Worm (Caenorhabditis elegans) whole organism, mixed stage, embryonic: Measurements from ENCODE around the gene unc-8.

Source experiments
- M03D4.4 ChIP-seq: sonication (generic microtip); optimal IDR thresholded peaks from 2 replicates; lab custom pipeline; 2017; ENCODE audit warnings: mild to moderate bottlenecking, missing genetic modification characterization, missing compliant biosample characterization
- bed-3 ChIP-seq: fragments of 200-800 bp; sonication (Bioruptor generic); optimal IDR thresholded peaks from 3 replicates; lab custom pipeline; 2018; ENCODE audit warnings: mild to moderate bottlenecking, missing genetic modification characterization, moderate library complexity, missing compliant biosample characterization
- ceh-39 ChIP-seq: fragments of 150-350 bp; optimal IDR thresholded peaks from 2 replicates; lab custom pipeline; 2014; ENCODE audit warnings: missing biosample characterization, missing genetic modification characterization
- ceh-43 ChIP-seq: fragments of 200-800 bp; sonication (Bioruptor generic); optimal IDR thresholded peaks from 2 replicates; lab custom pipeline; 2018; ENCODE audit warnings: mild to moderate bottlenecking, missing genetic modification characterization, moderate library complexity, missing compliant biosample characterization
- ceh-83 ChIP-seq: fragments of 200-800 bp; sonication (Bioruptor generic); optimal IDR thresholded peaks from 2 replicates; lab custom pipeline; 2018; ENCODE audit warnings: mild to moderate bottlenecking, missing genetic modification characterization, missing compliant biosample characterization
- ces-1 ChIP-seq: fragments of 150-350 bp; optimal IDR thresholded peaks from 2 replicates; lab custom pipeline; 2014; ENCODE audit warnings: missing biosample characterization, missing genetic modification reagents, missing genetic modification characterization
- cnd-1 ChIP-seq: fragments of 200-800 bp; sonication (Bioruptor generic); optimal IDR thresholded peaks from 2 replicates; lab custom pipeline; 2018; ENCODE audit warnings: mild to moderate bottlenecking, missing genetic modification characterization, missing compliant biosample characterization
- drap-1 ChIP-seq: fragments of 200-800 bp; sonication (Bioruptor generic); optimal IDR thresholded peaks from 3 replicates; lab custom pipeline; 2018; ENCODE audit warnings: mild to moderate bottlenecking, missing genetic modification characterization, missing compliant biosample characterization
- elt-1 ChIP-seq: sonication (generic microtip); optimal IDR thresholded peaks from 2 replicates; lab custom pipeline; 2017; ENCODE audit warnings: missing genetic modification characterization, mild to moderate bottlenecking, missing compliant biosample characterization, antibody characterized with exemption, moderate library complexity, borderline replicate concordance; ENCODE audit not compliant: insufficient read depth
- elt-3 ChIP-seq: fragments of 150-350 bp; optimal IDR thresholded peaks from 2 replicates; lab custom pipeline; 2014; ENCODE audit warnings: missing biosample characterization, missing genetic modification characterization
- ham-2 ChIP-seq: fragments of 200-800 bp; sonication (Bioruptor generic); optimal IDR thresholded peaks from 2 replicates; lab custom pipeline; 2018; ENCODE audit warnings: mild to moderate bottlenecking, missing genetic modification characterization, missing compliant biosample characterization
- lin-13 ChIP-seq: fragments of 150-350 bp; optimal IDR thresholded peaks from 2 replicates; lab custom pipeline; 2014; ENCODE audit warnings: missing biosample characterization, missing genetic modification characterization
- lin-32 ChIP-seq: fragments of 200-800 bp; sonication (Bioruptor generic); optimal IDR thresholded peaks from 2 replicates; lab custom pipeline; 2018; ENCODE audit warnings: mild to moderate bottlenecking, missing genetic modification characterization, missing compliant biosample characterization
- lsy-2 ChIP-seq: fragments of 150-350 bp; optimal IDR thresholded peaks from 2 replicates; lab custom pipeline; 2014; ENCODE audit warnings: missing biosample characterization, missing genetic modification characterization
- mab-5 ChIP-seq: fragments of 150-350 bp; optimal IDR thresholded peaks from 2 replicates; lab custom pipeline; 2014; ENCODE audit warnings: missing biosample characterization, missing genetic modification characterization
- mep-1 ChIP-seq: fragments of 150-350 bp; optimal IDR thresholded peaks from 2 replicates; lab custom pipeline; 2017; ENCODE audit warnings: missing biosample characterization, missing genetic modification reagents, missing genetic modification characterization, inconsistent platforms
- mls-2 ChIP-seq: sonication (generic microtip); optimal IDR thresholded peaks from 2 replicates; lab custom pipeline; 2016; ENCODE audit warnings: mild to moderate bottlenecking, missing genetic modification characterization, moderate library complexity, missing compliant biosample characterization
- nhr-12 ChIP-seq: fragments of 150-350 bp; optimal IDR thresholded peaks from 2 replicates; lab custom pipeline; 2014; ENCODE audit warnings: missing biosample characterization, missing genetic modification characterization
- nhr-2 ChIP-seq: fragments of 150-350 bp; optimal IDR thresholded peaks from 2 replicates; lab custom pipeline; 2014; ENCODE audit warnings: missing biosample characterization, missing genetic modification characterization
- nhr-237 ChIP-seq: fragments of 150-350 bp; optimal IDR thresholded peaks from 2 replicates; lab custom pipeline; 2014; ENCODE audit warnings: missing biosample characterization, missing genetic modification characterization
- nhr-28 ChIP-seq: fragments of 150-350 bp; optimal IDR thresholded peaks from 2 replicates; lab custom pipeline; 2014; ENCODE audit warnings: missing biosample characterization, missing genetic modification characterization
- nhr-76 ChIP-seq: sonication (generic microtip); optimal IDR thresholded peaks from 2 replicates; lab custom pipeline; 2017; ENCODE audit warnings: missing biosample characterization, missing genetic modification characterization
- pha-4 ChIP-seq: fragments of 150-350 bp; optimal IDR thresholded peaks from 2 replicates; lab custom pipeline; 2018; ENCODE audit warnings: missing biosample characterization, missing genetic modification reagents, missing genetic modification characterization
- snpc-4 ChIP-seq: fragments of 150-350 bp; optimal IDR thresholded peaks from 2 replicates; lab custom pipeline; 2014; ENCODE audit warnings: missing biosample characterization, missing genetic modification characterization
- sptf-1 ChIP-seq: sonication (generic microtip); optimal IDR thresholded peaks from 2 replicates; lab custom pipeline; 2017; ENCODE audit warnings: mild to moderate bottlenecking, missing genetic modification characterization, moderate library complexity, missing compliant biosample characterization
- tbx-8 ChIP-seq: fragments of 200-800 bp; sonication (Bioruptor generic); optimal IDR thresholded peaks from 2 replicates; lab custom pipeline; 2018; ENCODE audit warnings: mild to moderate bottlenecking, missing genetic modification characterization, moderate library complexity, missing compliant biosample characterization
- unc-120 ChIP-seq: sonication (generic microtip); optimal IDR thresholded peaks from 2 replicates; lab custom pipeline; 2017; ENCODE audit warnings: missing genetic modification characterization, missing compliant biosample characterization; ENCODE audit not compliant: poor library complexity, severe bottlenecking
- unc-39 ChIP-seq: fragments of 150-350 bp; optimal IDR thresholded peaks from 2 replicates; lab custom pipeline; 2014; ENCODE audit warnings: missing biosample characterization, missing genetic modification characterization
- unc-62 ChIP-seq: fragments of 150-350 bp; optimal IDR thresholded peaks from 2 replicates; lab custom pipeline; 2014; ENCODE audit warnings: missing biosample characterization, missing genetic modification reagents, missing genetic modification characterization
- zip-8 ChIP-seq: fragments of 150-350 bp; optimal IDR thresholded peaks from 2 replicates; lab custom pipeline; 2014; ENCODE audit warnings: missing biosample characterization, missing genetic modification characterization
- ztf-11 ChIP-seq: fragments of 150-350 bp; optimal IDR thresholded peaks from 2 replicates; lab custom pipeline; 2014; ENCODE audit warnings: missing biosample characterization, missing genetic modification characterization

unc-8 gene

DNA sequence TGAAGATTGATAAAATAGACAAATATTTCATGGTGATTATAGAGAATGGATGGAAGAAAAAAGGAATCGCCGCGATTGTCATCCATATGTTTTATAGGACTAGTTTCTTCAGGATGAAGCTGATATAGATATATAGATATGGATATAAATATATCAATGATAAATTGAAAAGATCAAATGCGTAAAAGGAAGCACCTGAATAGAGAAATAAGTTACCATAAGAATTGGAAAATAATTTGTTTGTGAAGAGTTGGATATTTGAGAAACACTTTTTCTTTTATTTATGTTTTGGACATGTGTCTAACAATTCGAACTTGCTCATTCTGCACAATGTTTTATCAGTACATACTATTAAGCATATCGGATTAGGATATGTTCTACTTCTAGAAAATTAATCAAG, 8.9 kb upstream of the unc-8 start, which contains the start of gene C42D4.13:
Gene C42D4.13, minus strand, starts transcription at position 101 of the 400 bp plus-strand sequence.
- no peak for TF ChIP-seq unc-120 (tag; lab: Kevin White, UChicago)
- TF ChIP-seq zip-8 = no peak
- TF ChIP-seq unc-39 = no peak
- no peak for TF ChIP-seq lin-13 (tag; lab: Kevin White, UChicago)
- TF ChIP-seq ceh-43 (GFP tag; lab: Kevin White, UChicago) = no peak
- no peak for TF ChIP-seq tbx-8 (GFP tag; lab: Kevin White, UChicago)
- no peak for TF ChIP-seq mep-1
- TF ChIP-seq nhr-76 (tag; lab: Kevin White, UChicago) = no peak
- TF ChIP-seq elt-3 = no peak
- no peak for TF ChIP-seq nhr-12 (tag; lab: Kevin White, UChicago)
- no peak for TF ChIP-seq drap-1
- TF ChIP-seq mab-5 = no peak
- TF ChIP-seq snpc-4 (tag; lab: Kevin White, UChicago) = no peak
- no peak for TF ChIP-seq cnd-1
- no peak for TF ChIP-seq ham-2
- no peak for TF ChIP-seq bed-3 (GFP tag; lab: Kevin White, UChicago)
- no peak for TF ChIP-seq ztf-11
- no peak for TF ChIP-seq lsy-2 (tag; lab: Kevin White, UChicago)

DNA sequence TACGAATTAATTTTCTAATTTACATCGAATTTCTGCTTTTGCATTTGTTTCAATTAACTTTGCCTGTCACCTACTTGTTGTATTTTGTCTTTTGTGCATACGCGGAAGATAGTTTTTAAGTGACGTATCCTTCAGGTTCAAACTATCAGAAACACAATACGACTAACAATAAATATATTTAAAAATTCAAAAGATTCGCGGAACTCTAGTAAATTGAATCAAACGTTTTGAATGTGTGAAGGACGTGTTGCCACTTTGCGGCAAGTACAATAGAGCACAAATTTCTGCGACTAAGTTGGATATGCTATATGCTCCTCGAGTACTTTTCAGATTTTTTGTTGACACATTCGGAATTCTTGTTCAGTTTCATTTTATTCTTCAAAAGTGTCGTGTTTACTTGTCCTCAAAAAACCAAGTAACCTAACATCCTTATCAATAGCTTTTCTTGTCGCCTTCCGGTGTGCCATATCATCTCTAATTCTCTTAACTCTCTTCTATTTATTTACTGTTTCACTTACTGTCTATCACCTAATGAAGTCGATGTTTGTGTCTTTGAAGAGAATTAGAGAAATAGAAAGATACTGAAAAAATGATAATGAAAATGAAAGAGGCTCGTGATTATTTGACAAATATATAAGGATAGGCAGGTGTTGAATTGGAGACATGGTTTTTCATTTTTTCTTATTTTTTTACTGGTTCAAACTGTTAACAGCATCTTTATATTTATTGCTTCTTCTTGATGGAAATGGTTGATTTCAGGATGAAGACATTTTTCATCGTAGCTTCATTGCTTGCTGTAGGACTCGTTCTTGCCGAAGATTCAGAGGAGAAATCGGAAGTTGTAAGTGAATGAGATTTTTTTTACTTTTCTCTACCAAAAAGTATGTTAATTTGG, 8.2 kb upstream of the unc-8 start, which contains the start of gene srlf-7:
Gene srlf-7, plus strand, starts transcription at position 760 of the 895 bp plus-strand sequence.
- TF ChIP-seq ztf-11 = no peak
- TF ChIP-seq ces-1 (GFP tag; lab: Kevin White, UChicago) = peak; percentile 69

ce11 chrIV:7190409-7190808, 6.5 kb upstream of the unc-8 start:
- TF ChIP-seq nhr-28 (tag; lab: Kevin White, UChicago) = no peak
- TF ChIP-seq elt-1 (tag; lab: Kevin White, UChicago) = no peak
- no peak for TF ChIP-seq unc-62 (GFP tag; lab: Kevin White, UChicago)
- no peak for TF ChIP-seq ztf-11
- no peak for TF ChIP-seq nhr-237
- TF ChIP-seq ceh-43 (GFP tag; lab: Kevin White, UChicago) = no peak
- no peak for TF ChIP-seq mab-5
- TF ChIP-seq unc-120 (tag; lab: Kevin White, UChicago) = no peak
- no peak for TF ChIP-seq nhr-12 (tag; lab: Kevin White, UChicago)
- TF ChIP-seq mep-1 = no peak
- TF ChIP-seq drap-1 = no peak
- no peak for TF ChIP-seq tbx-8 (GFP tag; lab: Kevin White, UChicago)
- TF ChIP-seq mls-2 (tag; lab: Kevin White, UChicago) = no peak
- no peak for TF ChIP-seq M03D4.4 (tag; lab: Kevin White, UChicago)
- no peak for TF ChIP-seq nhr-2 (tag; lab: Kevin White, UChicago)

DNA sequence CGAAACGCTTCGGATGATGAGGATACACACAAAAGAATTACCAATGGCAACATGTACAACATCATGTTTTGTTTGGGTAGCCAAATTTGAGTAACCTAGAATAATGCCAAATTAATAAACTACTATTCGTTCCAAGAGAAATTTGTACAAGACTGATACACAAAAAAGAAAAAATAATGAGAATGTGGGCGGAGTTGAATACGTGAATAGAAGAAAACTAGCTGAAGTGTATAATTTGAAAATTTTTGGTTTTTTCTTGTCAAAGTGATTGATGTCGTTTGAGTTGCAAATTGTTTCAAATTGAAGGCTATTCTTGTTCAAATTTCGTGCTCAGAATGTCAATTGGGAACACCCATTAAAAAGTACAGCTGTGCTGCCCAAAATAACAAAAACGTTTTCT, 5.2 kb upstream of the unc-8 start, which contains the start of gene R13A1.5:
Gene R13A1.5, minus strand, starts transcription at position 101 of the 400 bp plus-strand sequence.
- no peak for TF ChIP-seq nhr-28 (tag; lab: Kevin White, UChicago)

- no peak for TF ChIP-seq mep-1
- TF ChIP-seq snpc-4 (tag; lab: Kevin White, UChicago) = no peak
- TF ChIP-seq elt-1 (tag; lab: Kevin White, UChicago) = no peak
- no peak for TF ChIP-seq sptf-1 (tag; lab: Kevin White, UChicago)
- no peak for TF ChIP-seq pha-4 (tag; lab: Kevin White, UChicago)
- TF ChIP-seq ceh-83 = no peak
- TF ChIP-seq unc-62 (GFP tag; lab: Kevin White, UChicago) = no peak
- no peak for TF ChIP-seq mls-2 (tag; lab: Kevin White, UChicago)
- no peak for TF ChIP-seq nhr-12 (tag; lab: Kevin White, UChicago)
- TF ChIP-seq lin-32 (GFP tag; lab: Kevin White, UChicago) = no peak
- no peak for TF ChIP-seq elt-3
- TF ChIP-seq ces-1 (GFP tag; lab: Kevin White, UChicago) = no peak
- TF ChIP-seq ceh-39 = no peak
These were observed 1.2 kb upstream of the unc-8 start, which contains the start of gene best-16 for ce11 chrIV:7195734-7196133. Gene best-16, minus strand, starts transcription at chrIV:7195834.
